Fruit fly (Drosophila melanogaster): Measurements from ENCODE around the gene Nup133.
A peak's percentile ranks its signal among the peaks of the same experiment; 100 is the strongest.

The Nup133 gene

dm6 chr3R:22666449-22667283, 23.7 kb upstream of the Nup133 start (continued):
- TF ChIP-seq CG3163 (GFP tag; optimal IDR thresholded peaks at IDR 0.05) (peak; percentile 40), insv (GFP tag; optimal IDR thresholded peaks at IDR 0.05) (peak in 1 of 2 experiments; percentile 3), CG13123 (GFP tag; optimal IDR thresholded peaks at IDR 0.05) (no peak), chinmo (GFP tag; IDR thresholded peaks at IDR 0.05; ENCODE audit: partially characterized antibody) (peak; percentile 82; the same call in 1 of the 4 replicates), CG4360 (GFP tag; IDR thresholded peaks at IDR 0.05) (peak; percentile 81), gce (GFP tag; IDR thresholded peaks at IDR 0.05) (no peak), CG8359 (GFP tag; optimal IDR thresholded peaks at IDR 0.05; ENCODE audit: borderline replicate concordance) (no peak), CG8478 (optimal IDR thresholded peaks at IDR 0.05) (peak; percentile 55), CG17385 (GFP tag; optimal IDR thresholded peaks at IDR 0.05) (no peak), CG34422 (GFP tag; IDR thresholded peaks at IDR 0.05) (no peak; the same call in 2 of the 3 replicates), Jarid2 (GFP tag; optimal IDR thresholded peaks at IDR 0.05) (peak; percentile 95), CG17802 (tag; optimal IDR thresholded peaks at IDR 0.05) (no peak), Gug (GFP tag; IDR thresholded peaks at IDR 0.05) (no peak), kni (GFP tag; optimal IDR thresholded peaks at IDR 0.05) (peak; percentile 22), emc (GFP tag; optimal IDR thresholded peaks at IDR 0.05) (no peak), tx (GFP tag; optimal IDR thresholded peaks at IDR 0.05) (no peak)

dm6 chr3R:22667284-22667958, 23.0 kb upstream of the Nup133 start:
- peak; percentile 33 for TF ChIP-seq D19B (GFP tag; optimal IDR thresholded peaks at IDR 0.05)
- peak; percentile 39 for TF ChIP-seq pum (GFP tag; optimal IDR thresholded peaks at IDR 0.05)
- TF ChIP-seq en (GFP tag; optimal IDR thresholded peaks at IDR 0.05), result no peak
- no peak for TF ChIP-seq Sry-β (GFP tag; optimal IDR thresholded peaks at IDR 0.05)
- TF ChIP-seq ranshi (GFP tag; IDR thresholded peaks at IDR 0.05), result peak; percentile 66; the same call in 1 of the 2 replicates
- 0 out of 3 replicates have a peak, but pooled peaks have one; percentile 21 for TF ChIP-seq CG11456 (GFP tag; IDR thresholded peaks at IDR 0.05)
- TF ChIP-seq bowl (GFP tag; IDR thresholded peaks at IDR 0.05), result 0 out of 2 replicates have a peak, but pooled peaks have one; percentile 43
- TF ChIP-seq Dll (GFP tag; IDR thresholded peaks at IDR 0.05; ENCODE audit: partially characterized antibody), result no peak
- peak; percentile 90 for TF ChIP-seq Asciz (GFP tag; optimal IDR thresholded peaks at IDR 0.05)
- no peak for TF ChIP-seq tna (GFP tag; IDR thresholded peaks at IDR 0.05; ENCODE audit: partially characterized antibody)
- TF ChIP-seq YL-1 (GFP tag; optimal IDR thresholded peaks at IDR 0.05), result no peak
- peak in 1 of 3 experiments; percentile 83 for TF ChIP-seq lola (GFP tag; optimal IDR thresholded peaks at IDR 0.05)
- peak; percentile 65 for TF ChIP-seq bab2 (GFP tag; optimal IDR thresholded peaks at IDR 0.05)
- no peak for TF ChIP-seq CG13287 (GFP tag; IDR thresholded peaks at IDR 0.05; ENCODE audit: partially characterized antibody)
- TF ChIP-seq CG15073 (GFP tag; optimal IDR thresholded peaks at IDR 0.05), result peak; percentile 33
- peak; percentile 72 for TF ChIP-seq CG18764 (GFP tag; optimal IDR thresholded peaks at IDR 0.05)
- no peak for TF ChIP-seq mld (GFP tag; IDR thresholded peaks at IDR 0.05; ENCODE audit: partially characterized antibody)
- no peak for TF ChIP-seq abd-A (tag; optimal IDR thresholded peaks at IDR 0.05)
- TF ChIP-seq run (tag; optimal IDR thresholded peaks at IDR 0.05), result peak; percentile 66
- peak; percentile 79 for TF ChIP-seq CG1529 (GFP tag; optimal IDR thresholded peaks at IDR 0.05)
- peak; percentile 58; the same call in 2 of the 3 replicates for TF ChIP-seq Aef1 (GFP tag; IDR thresholded peaks at IDR 0.05)
- peak; percentile 88 for TF ChIP-seq CG12391 (tag; optimal IDR thresholded peaks at IDR 0.05)
- peak; percentile 38; the same call in 1 of the 2 replicates for TF ChIP-seq klu (GFP tag; IDR thresholded peaks at IDR 0.05)
- 0 out of 2 replicates have a peak, but pooled peaks have one; percentile 52 for TF ChIP-seq gt (GFP tag; IDR thresholded peaks at IDR 0.05)
- no peak for TF ChIP-seq inv (GFP tag; IDR thresholded peaks at IDR 0.05; ENCODE audit: partially characterized antibody)
- peak; percentile 64 for TF ChIP-seq NC2β (GFP tag; optimal IDR thresholded peaks at IDR 0.05)
- TF ChIP-seq CG14014 (GFP tag; IDR thresholded peaks at IDR 0.05), result peak; percentile 50
- TF ChIP-seq salm (tag; optimal IDR thresholded peaks at IDR 0.05), result peak; percentile 58
- TF ChIP-seq CG2199 (GFP tag; IDR thresholded peaks at IDR 0.05), result no peak
- no peak for TF ChIP-seq knrl (GFP tag; IDR thresholded peaks at IDR 0.05; ENCODE audit: partially characterized antibody)
- peak; percentile 86 for TF ChIP-seq sisA (GFP tag; IDR thresholded peaks at IDR 0.05)
